Worm (Caenorhabditis elegans): ENCODE data around the gene grl-15.

The grl-15 gene

ce11 chrIII:12226089-12226682 is 9.6 kb downstream of the grl-15 start, which contains the start of the genes Y75B8A.18 and Y75B8A.19:
Gene Y75B8A.18, minus strand, starts transcription at chrIII:12226230.
Gene Y75B8A.19, plus strand, starts transcription at chrIII:12226632.
- TF ChIP-seq lsy-2 (tag; optimal IDR thresholded peaks at IDR 0.05): peak in 1 of 2 experiments; percentile 56
- TF ChIP-seq mep-1 (tag; optimal IDR thresholded peaks at IDR 0.05): peak; percentile 42
- peak; percentile 85 for TF ChIP-seq dpl-1 (GFP tag; optimal IDR thresholded peaks at IDR 0.05)
- peak; percentile 4 for TF ChIP-seq dve-1 (tag; optimal IDR thresholded peaks at IDR 0.05; ENCODE audit: insufficient read depth)
- peak; percentile 95 for TF ChIP-seq lin-38 (GFP tag; IDR thresholded peaks at IDR 0.05)
- TF ChIP-seq rbr-2 (tag; optimal IDR thresholded peaks at IDR 0.05): peak; percentile 37
- TF ChIP-seq hif-1 (tag; optimal IDR thresholded peaks at IDR 0.05): peak in 1 of 2 experiments; percentile 10
- TF ChIP-seq zip-2 (tag; optimal IDR thresholded peaks at IDR 0.05): no peak
- TF ChIP-seq unc-62 (GFP tag; optimal IDR thresholded peaks at IDR 0.05 in 1 of 2): peak in 1 of 2 experiments; percentile 58
- TF ChIP-seq unc-62 (tag; optimal IDR thresholded peaks at IDR 0.05): no peak
- peak; percentile 78 for TF ChIP-seq mes-2 (tag; optimal IDR thresholded peaks at IDR 0.05; ENCODE audit: poor library complexity, severe bottlenecking)
- TF ChIP-seq snpc-1.2 (GFP tag; IDR thresholded peaks at IDR 0.05): no peak
- peak; percentile 48 for TF ChIP-seq hlh-30 (tag; optimal IDR thresholded peaks at IDR 0.05; ENCODE audit: insufficient read depth)
- no peak for TF ChIP-seq Y75B8A.6 (GFP tag; IDR thresholded peaks at IDR 0.05)
- peak; percentile 24 for TF ChIP-seq nhr-6 (tag; optimal IDR thresholded peaks at IDR 0.05)

DNA sequence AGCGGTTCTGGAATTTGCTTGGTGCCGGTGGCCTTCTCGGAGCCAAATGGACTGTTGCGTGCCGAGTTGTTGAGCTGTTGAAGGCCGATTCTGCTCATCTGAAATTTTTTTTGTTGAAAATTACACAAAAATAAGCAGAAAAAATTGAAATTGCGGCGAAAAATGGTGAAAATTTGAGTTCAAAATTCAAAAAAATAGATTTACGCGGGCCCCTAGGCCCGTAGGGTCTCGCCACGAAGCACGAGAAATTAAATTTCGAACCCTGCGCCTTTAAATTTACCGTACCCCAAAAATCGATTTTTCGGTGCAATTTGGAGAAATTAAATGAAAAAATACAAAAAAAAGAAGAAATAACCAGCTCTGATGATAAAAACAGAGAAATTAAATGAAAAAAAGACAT is 10.6 kb downstream of the grl-15 start, which contains the start of gene gmn-1:
gmn-1 (minus strand) TSS at position 98 of the 400 bp plus-strand sequence.
- TF ChIP-seq snpc-1.2 (GFP tag; IDR thresholded peaks at IDR 0.05): 0 out of 2 replicates have a peak, but pooled peaks have one; percentile 42
- no peak for TF ChIP-seq php-3 (GFP tag; IDR thresholded peaks at IDR 0.05)
- TF ChIP-seq aly-2 (tag; optimal IDR thresholded peaks at IDR 0.05): no peak
- peak; percentile 1 for TF ChIP-seq mes-2 (tag; optimal IDR thresholded peaks at IDR 0.05; ENCODE audit: poor library complexity, severe bottlenecking)
- TF ChIP-seq fkh-10 (GFP tag; optimal IDR thresholded peaks at IDR 0.05): no peak
- TF ChIP-seq unc-130 (GFP tag; optimal IDR thresholded peaks at IDR 0.05): peak; percentile 5
- no peak for TF ChIP-seq unc-62 (GFP tag; optimal IDR thresholded peaks at IDR 0.05 in 1 of 2)
- no peak for TF ChIP-seq unc-62 (tag; optimal IDR thresholded peaks at IDR 0.05)
- TF ChIP-seq F49E8.2 (tag; optimal IDR thresholded peaks at IDR 0.05; ENCODE audit: borderline replicate concordance): peak; percentile 41
- peak; percentile 84 for TF ChIP-seq lin-38 (GFP tag; IDR thresholded peaks at IDR 0.05)
- peak; percentile 21 for TF ChIP-seq aha-1 (tag)

DNA sequence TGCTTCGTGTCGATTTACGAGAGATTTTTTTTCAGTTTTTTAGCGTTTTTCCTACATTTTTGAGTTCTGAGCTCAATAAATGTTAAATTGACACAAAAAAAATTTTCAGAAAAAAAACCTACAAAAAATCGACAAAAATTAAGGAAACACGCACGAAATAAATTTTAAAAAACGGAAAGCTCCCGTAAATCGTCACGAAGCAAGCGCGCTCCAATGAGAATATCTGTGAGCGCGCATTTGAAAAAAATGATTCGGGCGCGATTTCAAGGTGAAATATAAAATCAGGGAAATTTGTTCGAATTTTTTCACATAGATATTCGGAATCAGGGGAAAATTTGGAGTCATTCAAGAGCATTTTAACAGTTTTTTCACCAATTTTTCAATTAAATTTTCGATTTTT is 12.6 kb downstream of the grl-15 start:
- no peak for TF ChIP-seq T26A8.4 (GFP tag; IDR thresholded peaks at IDR 0.05)
- TF ChIP-seq lin-38 (GFP tag; IDR thresholded peaks at IDR 0.05): peak; percentile 73
- peak in 1 of 2 experiments; percentile 8 for TF ChIP-seq unc-62 (GFP tag; optimal IDR thresholded peaks at IDR 0.05 in 1 of 2)
- no peak for TF ChIP-seq unc-62 (tag; optimal IDR thresholded peaks at IDR 0.05)
- TF ChIP-seq ceh-20 (GFP tag; IDR thresholded peaks at IDR 0.05): no peak
- TF ChIP-seq F10B5.3 (tag; optimal IDR thresholded peaks at IDR 0.05): no peak
- no peak for TF ChIP-seq nhr-77 (tag; optimal IDR thresholded peaks at IDR 0.05)
- no peak for TF ChIP-seq nhr-42 (GFP tag; IDR thresholded peaks at IDR 0.05)
- no peak for TF ChIP-seq D1046.2 (GFP tag; IDR thresholded peaks at IDR 0.05)
- TF ChIP-seq sdz-12 (GFP tag; optimal IDR thresholded peaks at IDR 0.05): no peak

ce11 chrIII:12221452-12221851 is 14.4 kb downstream of the grl-15 start:
- no peak for TF ChIP-seq fos-1 (tag; optimal IDR thresholded peaks at IDR 0.05)

DNA sequence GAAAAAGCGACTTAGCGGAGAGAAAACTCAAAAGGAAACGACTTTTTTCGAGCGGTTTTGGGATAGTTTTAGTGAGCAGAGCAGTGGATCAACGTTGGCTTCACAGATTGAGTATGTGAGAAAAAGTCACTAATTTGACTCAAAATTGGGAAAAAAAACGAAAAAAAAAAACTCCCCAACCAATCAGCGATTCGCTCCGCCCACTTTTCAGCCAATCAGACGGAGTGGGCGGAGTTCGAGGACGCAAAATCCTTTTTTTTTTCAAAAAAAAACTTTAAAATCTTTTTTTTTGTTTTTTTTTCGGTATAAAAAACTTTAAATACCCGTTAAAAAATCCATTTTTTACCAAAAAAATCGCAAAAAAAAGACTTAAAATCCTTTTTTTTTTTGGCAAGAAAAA is 15.0 kb downstream of the grl-15 start:
- TF ChIP-seq nhr-237 (tag; optimal IDR thresholded peaks at IDR 0.05): no peak
- no peak for TF ChIP-seq F49E8.2 (tag; optimal IDR thresholded peaks at IDR 0.05; ENCODE audit: borderline replicate concordance)
- no peak for TF ChIP-seq zfp-2 (tag; optimal IDR thresholded peaks at IDR 0.05)
- no peak for TF ChIP-seq ztf-7 (tag; optimal IDR thresholded peaks at IDR 0.05)
- TF ChIP-seq jun-1 (tag; optimal IDR thresholded peaks at IDR 0.05): no peak
- no peak for TF ChIP-seq nhr-111 (GFP tag; optimal IDR thresholded peaks at IDR 0.05)
- no peak for TF ChIP-seq zip-11 (GFP tag; IDR thresholded peaks at IDR 0.05)
- TF ChIP-seq ceh-32 (tag; optimal IDR thresholded peaks at IDR 0.05; ENCODE audit: poor library complexity): no peak
- no peak for TF ChIP-seq dpl-1 (GFP tag; optimal IDR thresholded peaks at IDR 0.05)
- no peak for TF ChIP-seq F44E2.7 (GFP tag; IDR thresholded peaks at IDR 0.05)
- no peak for TF ChIP-seq nhr-6 (tag; optimal IDR thresholded peaks at IDR 0.05)
- TF ChIP-seq unc-130 (GFP tag; optimal IDR thresholded peaks at IDR 0.05): no peak
- TF ChIP-seq dmd-9 (GFP tag; IDR thresholded peaks at IDR 0.05): no peak
- TF ChIP-seq daf-16 (GFP tag; optimal IDR thresholded peaks at IDR 0.05): no peak
- no peak for TF ChIP-seq daf-16 (tag; optimal IDR thresholded peaks at IDR 0.05)
- TF ChIP-seq nhr-11 (tag; optimal IDR thresholded peaks at IDR 0.05): no peak
- TF ChIP-seq daf-12 (tag; optimal IDR thresholded peaks at IDR 0.05): no peak
- TF ChIP-seq Y105C5A.15 (GFP tag; IDR thresholded peaks at IDR 0.05): no peak
- no peak for TF ChIP-seq zip-2 (tag; optimal IDR thresholded peaks at IDR 0.05)

All from whole organism, L4 larva.